Fruit fly (Drosophila melanogaster) S2 (cell line): ENCODE measurements around the gene e.

Experiments
- CG8478 ChIP-seq: fragments of >200 bp; optimal IDR thresholded peaks from 2 replicates; lab custom pipeline; 2018
- CTCF ChIP-seq, 2 experiments: fragments of >200 bp; optimal IDR thresholded peaks; 2 replicates each; lab custom pipeline; 2018

dm6 chr3R:21246492-21247061 lies 9.6 kb upstream of the e start, which contains the start of gene ETHR:
- TF ChIP-seq CG8478 (no peak), CTCF (optimal IDR thresholded peaks at IDR 0.05; lab: Kevin White, UChicago) (no peak)
